Worm (Caenorhabditis elegans): ENCODE data around the gene clh-4.

clh-4 gene

DNA sequence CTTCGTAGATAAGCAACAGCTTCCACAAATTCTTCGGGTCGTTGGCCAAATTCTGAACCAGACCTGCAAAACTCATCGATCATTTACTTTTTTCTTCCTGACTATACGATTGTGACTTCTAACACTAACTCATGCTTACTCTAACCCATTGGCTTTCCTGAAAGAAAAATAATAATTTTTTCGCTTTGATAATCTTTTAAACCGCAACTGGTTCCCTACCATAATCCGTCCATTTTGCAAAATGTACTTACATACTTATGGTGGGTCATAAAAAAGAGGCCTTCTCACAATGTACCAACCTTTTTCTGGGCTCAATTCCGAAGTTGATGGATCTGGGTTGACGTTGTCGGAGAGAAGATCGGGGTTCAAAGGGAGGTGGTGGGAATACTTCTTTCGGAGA is 5.4 kb downstream of the clh-4 start:
- TF ChIP-seq isw-1 (GFP tag; IDR thresholded peaks at IDR 0.05) (no peak), ceh-63 (GFP tag; optimal IDR thresholded peaks at IDR 0.05) (no peak), unc-30 (tag; optimal IDR thresholded peaks at IDR 0.05) (peak; percentile 21), nhr-77 (tag; optimal IDR thresholded peaks at IDR 0.05) (no peak), pag-3 (tag; optimal IDR thresholded peaks at IDR 0.05; ENCODE audit: borderline replicate concordance, insufficient read depth) (no peak), ztf-11 (tag; optimal IDR thresholded peaks at IDR 0.05) (no peak), rnt-1 (tag; optimal IDR thresholded peaks at IDR 0.05) (no peak), dpl-1 (GFP tag; optimal IDR thresholded peaks at IDR 0.05) (no peak), aly-2 (tag; optimal IDR thresholded peaks at IDR 0.05) (no peak), mab-9 (GFP tag; IDR thresholded peaks at IDR 0.05) (peak; percentile 51; the same call in 1 of the 2 replicates), nhr-76 (tag; optimal IDR thresholded peaks at IDR 0.05) (no peak), skn-1 (tag; optimal IDR thresholded peaks at IDR 0.05) (no peak), grh-1 (GFP tag; IDR thresholded peaks at IDR 0.05) (no peak), nhr-19 (GFP tag; conservative IDR thresholded peaks at IDR 0.05) (no peak)

DNA sequence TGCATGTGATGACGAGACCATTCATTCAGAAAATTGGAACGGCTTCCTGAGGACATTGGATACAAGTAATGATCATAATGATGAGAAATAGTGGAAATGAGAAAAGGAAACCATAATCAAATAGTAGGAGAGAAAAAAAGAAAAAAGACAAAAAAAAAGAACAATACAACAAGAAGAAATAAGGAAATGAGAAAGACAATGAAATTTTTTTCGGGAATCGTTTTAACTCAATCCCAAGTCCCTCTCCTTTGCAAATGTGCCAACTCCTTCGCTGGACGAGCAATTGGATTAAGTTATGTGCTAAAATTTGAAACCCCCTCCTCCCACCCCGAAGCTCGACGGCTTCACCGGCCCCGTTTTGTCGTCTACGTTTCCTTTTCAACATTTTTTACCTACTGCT is 11.4 kb downstream of the clh-4 start:
- TF ChIP-seq lin-14 (GFP tag; optimal IDR thresholded peaks at IDR 0.05) = peak; percentile 50
- peak; percentile 23 for TF ChIP-seq fkh-10 (GFP tag; optimal IDR thresholded peaks at IDR 0.05)
- no peak for TF ChIP-seq fkh-8 (tag; optimal IDR thresholded peaks at IDR 0.05)

DNA sequence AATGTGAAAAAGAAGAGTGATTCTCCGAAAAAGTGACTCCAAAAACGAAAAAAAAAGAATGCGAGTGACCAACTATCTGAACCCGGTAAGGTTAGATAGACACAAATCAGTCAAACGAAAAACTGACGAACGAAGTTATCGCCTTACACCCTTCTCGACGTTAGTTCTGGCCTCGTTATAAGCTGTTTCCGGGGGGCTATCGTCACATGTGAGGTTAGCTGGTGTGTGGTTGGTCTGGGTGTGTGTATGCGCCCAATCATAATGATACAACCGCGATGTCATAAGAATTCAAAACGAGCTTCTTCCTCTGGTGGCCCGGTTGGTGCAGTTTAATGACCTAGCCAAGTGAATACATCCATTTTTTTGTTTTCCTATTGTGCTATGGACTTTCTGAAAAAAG is 14.9 kb downstream of the clh-4 start:
- TF ChIP-seq nhr-76 (tag; optimal IDR thresholded peaks at IDR 0.05) (no peak), hpl-2 (GFP tag; optimal IDR thresholded peaks at IDR 0.05) (no peak), nhr-20 (tag; optimal IDR thresholded peaks at IDR 0.05) (no peak), ztf-4 (tag; optimal IDR thresholded peaks at IDR 0.05) (no peak), mdl-1 (tag; optimal IDR thresholded peaks at IDR 0.05) (no peak), sup-37 (GFP tag; optimal IDR thresholded peaks at IDR 0.05) (no peak), efl-3 (GFP tag; optimal IDR thresholded peaks at IDR 0.05) (no peak), unc-130 (tag; optimal IDR thresholded peaks at IDR 0.05) (no peak), rnt-1 (tag; optimal IDR thresholded peaks at IDR 0.05) (no peak), mab-9 (GFP tag; IDR thresholded peaks at IDR 0.05) (no peak), mef-2 (tag; optimal IDR thresholded peaks at IDR 0.05) (no peak), pag-3 (tag; optimal IDR thresholded peaks at IDR 0.05; ENCODE audit: borderline replicate concordance, insufficient read depth) (no peak), fkh-10 (GFP tag; optimal IDR thresholded peaks at IDR 0.05) (no peak), jun-1 (tag; optimal IDR thresholded peaks at IDR 0.05) (no peak), nhr-85 (tag) (no peak), alr-1 (tag; optimal IDR thresholded peaks at IDR 0.05; ENCODE audit: borderline replicate concordance) (no peak), snu-23 (GFP tag; optimal IDR thresholded peaks at IDR 0.05) (no peak), elt-2 (tag; optimal IDR thresholded peaks at IDR 0.05) (no peak)

DNA sequence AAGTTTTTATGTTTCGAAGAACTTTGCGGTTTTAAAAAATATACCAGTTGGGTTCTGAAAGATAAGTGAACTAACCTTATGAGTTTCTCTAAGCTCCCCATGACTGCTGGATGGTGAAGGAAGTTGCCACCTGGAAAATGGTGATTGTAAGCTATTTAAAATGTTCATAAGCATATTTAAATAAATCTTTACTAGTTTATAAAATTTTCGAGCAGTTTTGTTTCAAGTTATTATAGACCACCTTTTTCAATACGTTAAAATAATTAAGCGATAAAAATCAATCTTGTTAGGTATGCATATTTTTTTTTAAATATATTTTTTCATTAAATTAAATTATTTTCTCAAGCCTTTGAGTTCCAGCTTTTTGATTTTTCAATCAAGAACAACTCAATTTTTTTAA is 21.1 kb downstream of the clh-4 start, which contains the start of gene T06F4.1:
Gene T06F4.1 (minus strand): TSS at position 101 of the 400 bp plus-strand sequence.
- TF ChIP-seq pag-3 (tag; optimal IDR thresholded peaks at IDR 0.05; ENCODE audit: borderline replicate concordance, insufficient read depth) = no peak
- no peak for TF ChIP-seq fkh-8 (tag; optimal IDR thresholded peaks at IDR 0.05)
- no peak for TF ChIP-seq unc-30 (tag; optimal IDR thresholded peaks at IDR 0.05)
- no peak for TF ChIP-seq nhr-76 (tag; optimal IDR thresholded peaks at IDR 0.05)
- TF ChIP-seq nhr-47 (tag; optimal IDR thresholded peaks at IDR 0.05) = no peak
- TF ChIP-seq zag-1 (tag; optimal IDR thresholded peaks at IDR 0.05) = no peak
- TF ChIP-seq ceh-90 (tag; optimal IDR thresholded peaks at IDR 0.05) = no peak
- TF ChIP-seq lin-14 (GFP tag; optimal IDR thresholded peaks at IDR 0.05) = no peak
- no peak for TF ChIP-seq hlh-4 (tag; optimal IDR thresholded peaks at IDR 0.05)
- TF ChIP-seq F16B12.6 (tag; optimal IDR thresholded peaks at IDR 0.05) = no peak
- TF ChIP-seq egl-27 (tag; optimal IDR thresholded peaks at IDR 0.05) = no peak

Data from whole organism, L1 larva.